Fruit fly (Drosophila melanogaster) whole organism, prepupa: ENCODE measurements around the gene CG31195.

Experiments
- CG10631 ChIP-seq: fragments of 200-800 bp; sonication (Bioruptor generic); optimal IDR thresholded peaks from 2 replicates; lab custom pipeline; 2016; ENCODE audit warnings: missing biosample characterization, missing genetic modification characterization
- CG16779 ChIP-seq: fragments of 200-800 bp; sonication (Bioruptor generic); optimal IDR thresholded peaks from 3 replicates; lab custom pipeline; 2017; ENCODE audit warnings: missing biosample characterization, mild to moderate bottlenecking, missing genetic modification characterization
- CG3919 ChIP-seq: fragments of 200-800 bp; sonication (Bioruptor generic); optimal IDR thresholded peaks from 3 replicates; lab custom pipeline; 2016; ENCODE audit warnings: missing biosample characterization, missing genetic modification characterization
- OdsH ChIP-seq: fragments of 200-800 bp; sonication (Bioruptor generic); optimal IDR thresholded peaks from 3 replicates; lab custom pipeline; 2016; ENCODE audit warnings: missing biosample characterization, missing genetic modification characterization
- acj6 ChIP-seq: fragments of 200-800 bp; sonication (Bioruptor generic); optimal IDR thresholded peaks from 3 replicates; lab custom pipeline; 2016; ENCODE audit warnings: missing biosample characterization, missing genetic modification characterization
- esn ChIP-seq: fragments of 200-800 bp; sonication (Bioruptor generic); optimal IDR thresholded peaks from 2 replicates; lab custom pipeline; 2016; ENCODE audit warnings: missing biosample characterization, mild to moderate bottlenecking, missing genetic modification characterization, moderate library complexity
- svp ChIP-seq: fragments of 200-800 bp; sonication (Bioruptor generic); peaks from one replicate; lab custom pipeline; 2016; ENCODE audit warnings: missing biosample characterization, missing genetic modification characterization

DNA sequence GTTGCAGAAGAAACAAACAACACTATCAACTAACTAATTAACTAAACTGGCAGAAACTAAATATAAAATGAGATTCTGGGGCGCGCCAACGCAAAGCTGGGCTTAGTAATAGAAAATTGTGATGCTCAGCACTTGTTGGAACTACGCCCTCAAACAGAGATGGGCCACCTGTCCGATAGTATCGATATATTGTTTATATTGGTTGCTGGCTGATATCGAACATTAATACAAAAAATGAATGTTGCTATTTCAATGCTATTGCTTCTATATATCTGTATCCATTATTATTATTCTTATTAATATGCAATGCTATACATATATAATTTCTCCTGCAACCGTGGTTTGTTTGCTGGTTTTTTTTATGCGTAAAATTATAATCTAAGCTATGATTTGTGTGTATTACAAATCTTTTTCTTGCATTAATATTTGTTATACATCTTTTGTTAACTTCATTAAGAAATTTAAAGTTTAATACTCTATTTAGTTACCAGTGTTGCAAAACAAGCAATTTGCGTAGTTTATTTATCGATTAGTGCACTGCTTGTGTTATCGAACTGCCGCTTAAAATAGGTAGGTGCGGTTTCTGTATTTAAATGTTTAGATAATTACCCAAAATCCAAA, at the start of gene CG31195:
- no peak for TF ChIP-seq CG16779 (tag; lab: Kevin White, UChicago)
- TF ChIP-seq CG3919 (GFP tag; lab: Kevin White, UChicago) = no peak
- TF ChIP-seq acj6 (GFP tag; lab: Kevin White, UChicago) = peak; percentile 3
- peak; percentile 30 for TF ChIP-seq esn
- no peak for TF ChIP-seq OdsH (GFP tag; lab: Kevin White, UChicago)
- peak; percentile 30 for TF ChIP-seq CG10631 (GFP tag; lab: Kevin White, UChicago)
- TF ChIP-seq svp (GFP tag; lab: Kevin White, UChicago) = peak; percentile 65
